Worm (Caenorhabditis elegans) whole organism, L2 larva: ENCODE data around the gene unc-9.
A peak's percentile ranks its signal among the peaks of the same experiment; 100 is the strongest.

Experiments
- C34F6.9 ChIP-seq: fragments of 150-350 bp; optimal IDR thresholded peaks from 2 replicates; lab custom pipeline; 2014; ENCODE audit warnings: missing biosample characterization, missing genetic modification characterization
- F13H6.1 ChIP-seq: sonication (generic microtip); optimal IDR thresholded peaks from 2 replicates; lab custom pipeline; 2016; ENCODE audit warnings: missing genetic modification characterization, missing compliant biosample characterization
- R02D3.7 ChIP-seq: fragments of 150-350 bp; optimal IDR thresholded peaks from 2 replicates; lab custom pipeline; 2014; ENCODE audit warnings: missing biosample characterization, missing genetic modification characterization
- Y55F3AM.14 ChIP-seq: fragments of 200-800 bp; sonication (Bioruptor generic); optimal IDR thresholded peaks from 2 replicates; lab custom pipeline; 2018; ENCODE audit warnings: mild to moderate bottlenecking, missing genetic modification characterization, missing compliant biosample characterization
- ZK546.5 ChIP-seq: sonication (generic microtip); optimal IDR thresholded peaks from 2 replicates; lab custom pipeline; 2017; ENCODE audit warnings: missing biosample characterization, missing genetic modification characterization
- alr-1 ChIP-seq: fragments of 150-350 bp; optimal IDR thresholded peaks from 2 replicates; lab custom pipeline; 2014; ENCODE audit warnings: missing biosample characterization, missing genetic modification characterization
- aly-2 ChIP-seq: fragments of 150-350 bp; optimal IDR thresholded peaks from 2 replicates; lab custom pipeline; 2014; ENCODE audit warnings: missing biosample characterization, missing genetic modification characterization
- blmp-1 ChIP-seq: sonication (generic microtip); optimal IDR thresholded peaks from 2 replicates; lab custom pipeline; 2017; ENCODE audit warnings: missing genetic modification characterization, mild to moderate bottlenecking, missing compliant biosample characterization, antibody characterized with exemption, moderate library complexity; ENCODE audit not compliant: insufficient read depth
- ceh-16 ChIP-seq: fragments of 150-350 bp; optimal IDR thresholded peaks from 2 replicates; lab custom pipeline; 2014; ENCODE audit warnings: missing biosample characterization, missing genetic modification characterization
- ceh-82 ChIP-seq: fragments of 150-350 bp; optimal IDR thresholded peaks from 2 replicates; lab custom pipeline; 2014; ENCODE audit warnings: missing biosample characterization, missing genetic modification characterization
- crh-2 ChIP-seq: sonication (generic microtip); optimal IDR thresholded peaks from 2 replicates; lab custom pipeline; 2017; ENCODE audit warnings: missing biosample characterization, missing genetic modification characterization
- egl-27 ChIP-seq: sonication (generic microtip); optimal IDR thresholded peaks from 3 replicates; lab custom pipeline; 2017; ENCODE audit warnings: missing biosample characterization, missing genetic modification reagents, missing genetic modification characterization
- elt-1 ChIP-seq: fragments of 150-350 bp; optimal IDR thresholded peaks from 2 replicates; lab custom pipeline; 2014; ENCODE audit warnings: missing biosample characterization, missing genetic modification characterization
- elt-3 ChIP-seq: sonication (generic microtip); optimal IDR thresholded peaks from 2 replicates; lab custom pipeline; 2017; ENCODE audit warnings: missing biosample characterization, missing genetic modification characterization
- fos-1 ChIP-seq: fragments of 150-350 bp; optimal IDR thresholded peaks from 2 replicates; lab custom pipeline; 2014; ENCODE audit warnings: missing biosample characterization, missing genetic modification characterization
- gmeb-1 ChIP-seq: fragments of 150-350 bp; optimal IDR thresholded peaks from 2 replicates; lab custom pipeline; 2014; ENCODE audit warnings: missing biosample characterization, missing genetic modification characterization
- lin-11 ChIP-seq: fragments of 150-350 bp; sonication (generic microtip); optimal IDR thresholded peaks from 2 replicates; lab custom pipeline; 2014; ENCODE audit warnings: missing biosample characterization, missing genetic modification characterization, inconsistent platforms, mixed read lengths
- lin-13 ChIP-seq: fragments of 150-350 bp; optimal IDR thresholded peaks from 2 replicates; lab custom pipeline; 2014; ENCODE audit warnings: missing biosample characterization, missing genetic modification reagents, missing genetic modification characterization
- lsy-2 ChIP-seq, 2 experiments: fragments of 150-350 bp in 1 of 2; sonication (generic microtip) in 1 of 2; optimal IDR thresholded peaks; 2 replicates each; lab custom pipeline; 2014 to 2017; ENCODE audit warnings: missing biosample characterization in 2 of 2, missing genetic modification characterization in 2 of 2
- mab-5 ChIP-seq: fragments of 150-350 bp; optimal IDR thresholded peaks from 2 replicates; lab custom pipeline; 2014; ENCODE audit warnings: missing biosample characterization, missing genetic modification characterization
- mdl-1 ChIP-seq, 2 experiments: fragments of 150-350 bp in 1 of 2; sonication (generic microtip) in 1 of 2; optimal IDR thresholded peaks; 2 replicates each; lab custom pipeline; 2017; ENCODE audit warnings: missing biosample characterization in 2 of 2, missing genetic modification characterization in 2 of 2
- nhr-10 ChIP-seq: sonication (generic microtip); optimal IDR thresholded peaks from 2 replicates; lab custom pipeline; 2017; ENCODE audit warnings: missing biosample characterization, missing genetic modification characterization
- nhr-11 ChIP-seq: fragments of 150-350 bp; optimal IDR thresholded peaks from 2 replicates; lab custom pipeline; 2014; ENCODE audit warnings: missing biosample characterization, missing genetic modification characterization
- nhr-129 ChIP-seq: fragments of 150-350 bp; optimal IDR thresholded peaks from 2 replicates; lab custom pipeline; 2014; ENCODE audit warnings: missing biosample characterization, missing genetic modification characterization
- nhr-21 ChIP-seq: fragments of 150-350 bp; optimal IDR thresholded peaks from 2 replicates; lab custom pipeline; 2014; ENCODE audit warnings: missing biosample characterization, missing genetic modification characterization
- nhr-237 ChIP-seq: fragments of 150-350 bp; optimal IDR thresholded peaks from 2 replicates; lab custom pipeline; 2014; ENCODE audit warnings: missing biosample characterization, missing genetic modification characterization
- nhr-25 ChIP-seq: fragments of 150-350 bp; sonication (generic microtip); optimal IDR thresholded peaks from 3 replicates; lab custom pipeline; 2014; ENCODE audit warnings: missing biosample characterization, missing genetic modification characterization
- nhr-6 ChIP-seq: fragments of 150-350 bp; optimal IDR thresholded peaks from 2 replicates; lab custom pipeline; 2014; ENCODE audit warnings: missing biosample characterization, missing genetic modification characterization
- peb-1 ChIP-seq: fragments of 150-350 bp; optimal IDR thresholded peaks from 2 replicates; lab custom pipeline; 2014; ENCODE audit warnings: missing biosample characterization, missing genetic modification characterization
- sem-4 ChIP-seq: fragments of 150-350 bp; optimal IDR thresholded peaks from 2 replicates; lab custom pipeline; 2014; ENCODE audit warnings: missing biosample characterization, missing genetic modification reagents, missing genetic modification characterization
- skn-1 ChIP-seq: sonication (generic microtip); optimal IDR thresholded peaks from 2 replicates; lab custom pipeline; 2017; ENCODE audit warnings: missing biosample characterization, missing genetic modification characterization
- sma-3 ChIP-seq: sonication (generic microtip); optimal IDR thresholded peaks from 2 replicates; lab custom pipeline; 2016; ENCODE audit warnings: missing genetic modification reagents, missing genetic modification characterization, missing compliant biosample characterization
- sma-9 ChIP-seq, 2 experiments: fragments of 150-350 bp in 1 of 2; sonication (generic microtip) in 1 of 2; optimal IDR thresholded peaks; 2 replicates each; lab custom pipeline; 2014 to 2016; ENCODE audit warnings: missing genetic modification characterization in 2 of 2, mild to moderate bottlenecking in 1 of 2, missing biosample characterization in 1 of 2, missing compliant biosample characterization in 1 of 2, missing genetic modification reagents in 1 of 2, moderate library complexity in 1 of 2
- unc-55 ChIP-seq: fragments of 150-350 bp; sonication (generic microtip); optimal IDR thresholded peaks from 3 replicates; lab custom pipeline; 2014; ENCODE audit warnings: missing biosample characterization, missing genetic modification reagents, missing genetic modification characterization
- unc-62 ChIP-seq: fragments of 150-350 bp; optimal IDR thresholded peaks from 2 replicates; lab custom pipeline; 2014; ENCODE audit warnings: missing biosample characterization, missing genetic modification reagents, missing genetic modification characterization
- zag-1 ChIP-seq: fragments of 150-350 bp; optimal IDR thresholded peaks from 2 replicates; lab custom pipeline; 2014; ENCODE audit warnings: missing biosample characterization, missing genetic modification characterization
- ztf-1 ChIP-seq: fragments of 200-800 bp; sonication (Bioruptor generic); conservative IDR thresholded peaks from 2 replicates; pipeline ENCODE4 v1.3.6; 2022; ENCODE audit warnings: missing genetic modification characterization, missing compliant biosample characterization
- ztf-4 ChIP-seq: fragments of 150-350 bp; optimal IDR thresholded peaks from 2 replicates; lab custom pipeline; 2014; ENCODE audit warnings: missing biosample characterization, missing genetic modification characterization

unc-9 gene

DNA sequence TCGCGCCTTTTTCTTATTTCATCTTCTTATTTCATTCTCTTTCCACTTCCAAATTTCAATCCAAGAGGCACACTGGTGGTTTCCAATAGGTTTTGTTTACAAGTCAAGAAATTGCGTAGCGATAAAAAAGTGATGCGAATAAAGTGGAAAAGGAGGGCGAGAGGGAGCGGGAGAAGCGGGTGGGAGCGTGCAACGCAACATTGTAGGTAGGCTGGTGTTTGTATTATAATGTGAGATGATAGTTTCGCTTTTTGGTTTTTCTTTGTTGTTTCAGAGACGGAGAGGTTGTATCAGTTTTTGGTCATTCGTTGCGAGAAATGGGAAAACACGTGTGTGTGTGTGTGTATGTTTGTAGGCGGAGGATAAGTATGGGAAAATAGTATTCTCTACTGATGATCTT, 48.6 kb downstream of the unc-9 start:
- TF ChIP-seq gmeb-1 (tag; lab: Kevin White, UChicago) = peak; percentile 61
- peak; percentile 40 to 69 for TF ChIP-seq mdl-1 (tag; optimal IDR thresholded peaks at IDR 0.05; lab: Kevin White, UChicago)
- peak; percentile 79 for TF ChIP-seq nhr-25 (tag; lab: Kevin White, UChicago)
- TF ChIP-seq unc-55 = no peak
- TF ChIP-seq ztf-1 (GFP tag; lab: Robert Waterston, UW) = no peak
- TF ChIP-seq R02D3.7 (tag; lab: Kevin White, UChicago) = no peak
- TF ChIP-seq lin-13 (GFP tag; lab: Kevin White, UChicago) = no peak
- TF ChIP-seq ceh-82 (tag; lab: Kevin White, UChicago) = no peak
- TF ChIP-seq blmp-1 (tag; lab: Kevin White, UChicago) = peak; percentile 70
- TF ChIP-seq ZK546.5 (tag; lab: Kevin White, UChicago) = no peak
- TF ChIP-seq crh-2 = peak; percentile 71
- no peak for TF ChIP-seq ztf-4 (tag; lab: Kevin White, UChicago)
- no peak for TF ChIP-seq zag-1 (tag; lab: Kevin White, UChicago)
- TF ChIP-seq sma-9 (GFP tag; optimal IDR thresholded peaks at IDR 0.05; lab: Kevin White, UChicago) = peak; percentile 85
- no peak for TF ChIP-seq sma-9 (tag; optimal IDR thresholded peaks at IDR 0.05; lab: Kevin White, UChicago)
- TF ChIP-seq nhr-6 (tag; lab: Kevin White, UChicago) = no peak
- TF ChIP-seq nhr-21 = peak; percentile 6
- TF ChIP-seq Y55F3AM.14 = peak; percentile 36
- peak; percentile 66 for TF ChIP-seq nhr-129 (tag; lab: Kevin White, UChicago)
- peak; percentile 76 for TF ChIP-seq F13H6.1
- no peak for TF ChIP-seq elt-3 (tag; lab: Kevin White, UChicago)
- TF ChIP-seq sem-4 = peak; percentile 14
- TF ChIP-seq alr-1 (tag; lab: Kevin White, UChicago) = no peak
- TF ChIP-seq fos-1 (tag; lab: Kevin White, UChicago) = peak; percentile 54
- peak; percentile 70 for TF ChIP-seq sma-3
- TF ChIP-seq, all 48 proteins: peak for 13

DNA sequence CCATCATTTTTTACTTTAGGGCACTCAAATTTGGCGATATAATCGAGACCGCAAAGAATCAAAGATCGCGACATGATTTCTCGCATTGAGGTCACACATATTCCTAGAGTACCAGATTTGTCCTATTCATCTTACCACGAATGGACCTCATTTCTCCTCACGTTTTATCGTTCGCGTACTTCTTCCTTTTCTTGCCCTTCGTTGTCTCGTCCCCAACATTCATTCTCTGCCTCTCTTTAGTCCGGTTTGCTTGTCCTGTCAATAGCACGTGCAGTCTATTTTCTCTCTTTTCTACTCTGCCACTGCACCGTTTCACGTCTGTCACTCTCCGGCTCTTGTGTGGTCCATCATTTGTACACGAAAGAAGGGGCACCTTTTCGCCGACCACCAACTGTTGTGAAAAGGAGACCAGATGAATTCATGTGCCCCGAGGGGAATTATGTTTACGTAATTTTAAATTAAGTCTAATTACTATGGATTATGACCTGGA, 49.8 kb downstream of the unc-9 start:
- TF ChIP-seq ztf-1 (GFP tag; lab: Robert Waterston, UW) (no peak), nhr-25 (tag; lab: Kevin White, UChicago) (peak; percentile 77), C34F6.9 (tag; lab: Kevin White, UChicago) (peak; percentile 67), crh-2 (peak; percentile 74), lin-13 (GFP tag; lab: Kevin White, UChicago) (peak; percentile 16), nhr-21 (peak; percentile 69), sma-9 (GFP tag; optimal IDR thresholded peaks at IDR 0.05; lab: Kevin White, UChicago) (peak; percentile 83), sma-9 (tag; optimal IDR thresholded peaks at IDR 0.05; lab: Kevin White, UChicago) (no peak), unc-55 (peak; percentile 37), lin-11 (tag; lab: Kevin White, UChicago) (peak; percentile 63), fos-1 (tag; lab: Kevin White, UChicago) (peak; percentile 64), aly-2 (tag; lab: Kevin White, UChicago) (no peak), sem-4 (peak; percentile 75), mdl-1 (tag; optimal IDR thresholded peaks at IDR 0.05; lab: Kevin White, UChicago) (peak; percentile 96), sma-3 (peak; percentile 63), skn-1 (no peak), nhr-10 (tag; lab: Kevin White, UChicago) (no peak), F13H6.1 (peak; percentile 78), ceh-16 (peak; percentile 14), blmp-1 (tag; lab: Kevin White, UChicago) (peak; percentile 62), Y55F3AM.14 (peak; percentile 1), nhr-237 (no peak), zag-1 (tag; lab: Kevin White, UChicago) (peak; percentile 44), lsy-2 (tag; optimal IDR thresholded peaks at IDR 0.05; lab: Kevin White, UChicago) (peak; percentile 1 to 71), nhr-11 (tag; lab: Kevin White, UChicago) (no peak), elt-1 (tag; lab: Kevin White, UChicago) (peak; percentile 92), unc-62 (GFP tag; lab: Kevin White, UChicago) (no peak), egl-27 (tag; lab: Kevin White, UChicago) (peak; percentile 25), nhr-129 (tag; lab: Kevin White, UChicago) (peak; percentile 94), mab-5 (tag; lab: Kevin White, UChicago) (peak; percentile 1), ztf-4 (tag; lab: Kevin White, UChicago) (peak; percentile 61), peb-1 (tag; lab: Kevin White, UChicago) (no peak), gmeb-1 (tag; lab: Kevin White, UChicago) (peak; percentile 35), nhr-6 (tag; lab: Kevin White, UChicago) (peak; percentile 67)
